Fruit fly (Drosophila melanogaster): Measurements from ENCODE around the gene CG31415.
A peak's percentile ranks its signal among the peaks of the same experiment; 100 is the strongest.

CG31415 gene

dm6 chr3R:9747272-9747874, 4.1 kb downstream of the CG31415 start, which contains the start of gene CG12948 (continued):
- peak; percentile 48 for TF ChIP-seq Camta (GFP tag; optimal IDR thresholded peaks at IDR 0.05)
- TF ChIP-seq al (GFP tag; IDR thresholded peaks at IDR 0.05) = peak; percentile 42; the same call in 1 of the 2 replicates
- TF ChIP-seq disco-r (GFP tag; optimal IDR thresholded peaks at IDR 0.05) = no peak
- TF ChIP-seq CG11085 (GFP tag; IDR thresholded peaks at IDR 0.05) = no peak
- TF ChIP-seq TFAM (GFP tag; optimal IDR thresholded peaks at IDR 0.05) = no peak
- TF ChIP-seq CG17385 (GFP tag; optimal IDR thresholded peaks at IDR 0.05) = peak; percentile 56
- peak; percentile 96 for TF ChIP-seq sna (GFP tag; IDR thresholded peaks at IDR 0.05; ENCODE audit: partially characterized antibody)
- TF ChIP-seq fu2 (GFP tag; optimal IDR thresholded peaks at IDR 0.05) = peak; percentile 3
- no peak for TF ChIP-seq CG18599 (GFP tag; optimal IDR thresholded peaks at IDR 0.05)
- no peak for TF ChIP-seq Aef1 (GFP tag; IDR thresholded peaks at IDR 0.05)
- TF ChIP-seq Oaz (GFP tag; IDR thresholded peaks at IDR 0.05) = no peak
- no peak for TF ChIP-seq CG10462 (GFP tag; optimal IDR thresholded peaks at IDR 0.05)
- peak; percentile 30 for TF ChIP-seq CG9437 (GFP tag; optimal IDR thresholded peaks at IDR 0.05)
- no peak for TF ChIP-seq CG7928 (GFP tag; optimal IDR thresholded peaks at IDR 0.05)
- TF ChIP-seq CG15601 (tag; optimal IDR thresholded peaks at IDR 0.05) = no peak
- no peak for TF ChIP-seq CG4282 (GFP tag; optimal IDR thresholded peaks at IDR 0.05)
- TF ChIP-seq Dad (GFP tag; optimal IDR thresholded peaks at IDR 0.05) = peak; percentile 53
- no peak for TF ChIP-seq CG2889 (GFP tag; IDR thresholded peaks at IDR 0.05)
- TF ChIP-seq dati (GFP tag; IDR thresholded peaks at IDR 0.05) = no peak
- TF ChIP-seq CG18011 (GFP tag; optimal IDR thresholded peaks at IDR 0.05) = peak; percentile 23
- no peak for TF ChIP-seq ab (GFP tag; optimal IDR thresholded peaks at IDR 0.05)
- no peak for TF ChIP-seq en (GFP tag; optimal IDR thresholded peaks at IDR 0.05)
- TF ChIP-seq CG10209 (GFP tag; optimal IDR thresholded peaks at IDR 0.05) = no peak
- TF ChIP-seq CG4730 (GFP tag; IDR thresholded peaks at IDR 0.05) = no peak
- no peak for TF ChIP-seq bcd (GFP tag; optimal IDR thresholded peaks at IDR 0.05)
- TF ChIP-seq CG10543 (GFP tag; optimal IDR thresholded peaks at IDR 0.05) = peak; percentile 62
- TF ChIP-seq D19A (tag; optimal IDR thresholded peaks at IDR 0.05) = no peak
- TF ChIP-seq CG17912 (GFP tag; optimal IDR thresholded peaks at IDR 0.05) = no peak
- TF ChIP-seq CG9817 (tag; optimal IDR thresholded peaks at IDR 0.05) = peak; percentile 54
- TF ChIP-seq dpn (GFP tag; optimal IDR thresholded peaks at IDR 0.05) = peak; percentile 46 to 52
- TF ChIP-seq Hmr (GFP tag; optimal IDR thresholded peaks at IDR 0.05) = no peak
- TF ChIP-seq CG10274 (GFP tag; optimal IDR thresholded peaks at IDR 0.05) = no peak
- no peak for TF ChIP-seq CG43689 (GFP tag; IDR thresholded peaks at IDR 0.05)
- TF ChIP-seq pzg (GFP tag; optimal IDR thresholded peaks at IDR 0.05) = peak; percentile 23
- no peak for TF ChIP-seq CG3065 (GFP tag; optimal IDR thresholded peaks at IDR 0.05)
- TF ChIP-seq shn (GFP tag; optimal IDR thresholded peaks at IDR 0.05) = no peak
- TF ChIP-seq Mrtf (GFP tag; IDR thresholded peaks at IDR 0.05) = no peak
- no peak for TF ChIP-seq CG17186 (GFP tag; optimal IDR thresholded peaks at IDR 0.05)
- no peak for TF ChIP-seq CG12236 (GFP tag; optimal IDR thresholded peaks at IDR 0.05)
- TF ChIP-seq ind (GFP tag; optimal IDR thresholded peaks at IDR 0.05) = peak; percentile 45
- TF ChIP-seq CG18764 (GFP tag; optimal IDR thresholded peaks at IDR 0.05) = no peak
- no peak for TF ChIP-seq Doc2 (GFP tag; IDR thresholded peaks at IDR 0.05)
- peak; percentile 20 for TF ChIP-seq zfh2 (GFP tag; optimal IDR thresholded peaks at IDR 0.05)
- TF ChIP-seq grau (tag; optimal IDR thresholded peaks at IDR 0.05) = peak; percentile 67
- peak in 1 of 2 experiments; percentile 32 for TF ChIP-seq insv (GFP tag; optimal IDR thresholded peaks at IDR 0.05)
- TF ChIP-seq CG6175 (GFP tag; IDR thresholded peaks at IDR 0.05) = no peak
- TF ChIP-seq bbx (GFP tag; IDR thresholded peaks at IDR 0.05; ENCODE audit: partially characterized antibody) = peak; percentile 75
- TF ChIP-seq Atf3 (GFP tag; optimal IDR thresholded peaks at IDR 0.05) = no peak
- TF ChIP-seq vvl (GFP tag; IDR thresholded peaks at IDR 0.05) = peak; percentile 69
- TF ChIP-seq ato (GFP tag; IDR thresholded peaks at IDR 0.05; ENCODE audit: partially characterized antibody) = peak; percentile 63; the same call in 1 of the 2 replicates
- no peak for TF ChIP-seq CG10959 (GFP tag; IDR thresholded peaks at IDR 0.05)
